Fruit fly (Drosophila melanogaster): ENCODE measurements around the gene spri.

The spri gene

dm6 chrX:10460506-10461114 lies 124.6 kb downstream of the spri start, which contains the start of gene Neb-cGP (continued):
- TF ChIP-seq CG34376 (GFP tag; optimal IDR thresholded peaks at IDR 0.05): peak; percentile 54
- TF ChIP-seq scrt (GFP tag; optimal IDR thresholded peaks at IDR 0.05): peak; percentile 28
- TF ChIP-seq Ptx1 (GFP tag; IDR thresholded peaks at IDR 0.05): peak; percentile 42; the same call in 1 of the 2 replicates
- no peak for TF ChIP-seq ab (GFP tag; optimal IDR thresholded peaks at IDR 0.05)
- TF ChIP-seq CG17912 (GFP tag; optimal IDR thresholded peaks at IDR 0.05): peak; percentile 47
- TF ChIP-seq Dad (GFP tag; optimal IDR thresholded peaks at IDR 0.05): peak; percentile 61
- peak; percentile 75 for TF ChIP-seq zfh2 (GFP tag; optimal IDR thresholded peaks at IDR 0.05)
- no peak for TF ChIP-seq Taf1 (GFP tag; IDR thresholded peaks at IDR 0.05)
- TF ChIP-seq Spps (tag; optimal IDR thresholded peaks at IDR 0.05): no peak
- TF ChIP-seq toy (GFP tag; IDR thresholded peaks at IDR 0.05): no peak
- peak; percentile 31; the same call in 1 of the 3 replicates for TF ChIP-seq Aef1 (GFP tag; IDR thresholded peaks at IDR 0.05)
- TF ChIP-seq CG10959 (GFP tag; IDR thresholded peaks at IDR 0.05): no peak
- peak; percentile 90 for TF ChIP-seq CG15514 (GFP tag; optimal IDR thresholded peaks at IDR 0.05)
- TF ChIP-seq CG7745 (tag; optimal IDR thresholded peaks at IDR 0.05): no peak
- no peak for TF ChIP-seq Neu2 (GFP tag; optimal IDR thresholded peaks at IDR 0.05; ENCODE audit: borderline replicate concordance)
- TF ChIP-seq CG2129 (GFP tag; IDR thresholded peaks at IDR 0.05; ENCODE audit: partially characterized antibody): peak; percentile 78
- no peak for TF ChIP-seq CG2889 (GFP tag; IDR thresholded peaks at IDR 0.05)
- TF ChIP-seq Ravus (GFP tag; IDR thresholded peaks at IDR 0.05): no peak
- peak; percentile 61 for TF ChIP-seq CG17829 (tag; optimal IDR thresholded peaks at IDR 0.05)
- TF ChIP-seq CG8359 (GFP tag; optimal IDR thresholded peaks at IDR 0.05; ENCODE audit: borderline replicate concordance): no peak
- peak; percentile 47 for TF ChIP-seq maf-S (GFP tag; optimal IDR thresholded peaks at IDR 0.05)
- peak; percentile 10 for TF ChIP-seq Usf (GFP tag; optimal IDR thresholded peaks at IDR 0.05)
- TF ChIP-seq CG8388 (GFP tag; optimal IDR thresholded peaks at IDR 0.05): peak; percentile 15
- TF ChIP-seq CG9932 (GFP tag; IDR thresholded peaks at IDR 0.05): peak; percentile 90
- TF ChIP-seq Tbp (GFP tag; optimal IDR thresholded peaks at IDR 0.05): no peak
- TF ChIP-seq CG7987 (GFP tag; optimal IDR thresholded peaks at IDR 0.05): peak; percentile 59
- peak; percentile 42; the same call in 1 of the 2 replicates for TF ChIP-seq CG17612 (GFP tag; IDR thresholded peaks at IDR 0.05)
- peak; percentile 43 for TF ChIP-seq pho (GFP tag; optimal IDR thresholded peaks at IDR 0.05)
- TF ChIP-seq Pdp1 (GFP tag; optimal IDR thresholded peaks at IDR 0.05): peak; percentile 31 to 99
- peak; percentile 22 for TF ChIP-seq CG18011 (GFP tag; optimal IDR thresholded peaks at IDR 0.05)
- no peak for TF ChIP-seq Trl (optimal IDR thresholded peaks at IDR 0.05)
- peak; percentile 66 for TF ChIP-seq Trl (GFP tag; optimal IDR thresholded peaks at IDR 0.05)
- TF ChIP-seq CG6689 (GFP tag; IDR thresholded peaks at IDR 0.05): no peak
- TF ChIP-seq BtbVII (GFP tag; optimal IDR thresholded peaks at IDR 0.05): peak; percentile 67
- TF ChIP-seq CG4328 (GFP tag; optimal IDR thresholded peaks at IDR 0.05): peak; percentile 13
- TF ChIP-seq mld (GFP tag; IDR thresholded peaks at IDR 0.05; ENCODE audit: partially characterized antibody): peak; percentile 87
- peak; percentile 29 for TF ChIP-seq D19A (tag; optimal IDR thresholded peaks at IDR 0.05)
- TF ChIP-seq slp2 (GFP tag; optimal IDR thresholded peaks at IDR 0.05): peak; percentile 2
- peak; percentile 97 for TF ChIP-seq Dp (GFP tag; optimal IDR thresholded peaks at IDR 0.05)
- no peak for TF ChIP-seq nau (GFP tag; optimal IDR thresholded peaks at IDR 0.05)
- peak; percentile 91 for TF ChIP-seq nerfin-2 (GFP tag; IDR thresholded peaks at IDR 0.05; ENCODE audit: partially characterized antibody)
- TF ChIP-seq Hr51 (GFP tag; optimal IDR thresholded peaks at IDR 0.05): peak; percentile 27 to 60
- no peak for TF ChIP-seq Hr39 (optimal IDR thresholded peaks at IDR 0.05)
- peak; percentile 56 for TF ChIP-seq bcd (GFP tag; optimal IDR thresholded peaks at IDR 0.05)
- no peak for TF ChIP-seq CG10274 (GFP tag; optimal IDR thresholded peaks at IDR 0.05)
- TF ChIP-seq grn (GFP tag; optimal IDR thresholded peaks at IDR 0.05): no peak
- TF ChIP-seq Dbx (GFP tag; IDR thresholded peaks at IDR 0.05): peak; percentile 85
- TF ChIP-seq CG30403 (GFP tag; optimal IDR thresholded peaks at IDR 0.05): peak; percentile 55
- no peak for TF ChIP-seq CG10431 (GFP tag; optimal IDR thresholded peaks at IDR 0.05)
- TF ChIP-seq Ets65A (GFP tag): peak; percentile 96

Data from whole organism, embryonic.